Worm (Caenorhabditis elegans) whole organism, L1 larva: ENCODE measurements around the gene ddn-1.

Experiments
- C04F5.9 ChIP-seq: sonication (generic microtip); optimal IDR thresholded peaks from 2 replicates; lab custom pipeline; 2016; ENCODE audit warnings: missing genetic modification characterization, missing compliant biosample characterization
- C16A3.4 ChIP-seq: fragments of 150-350 bp; optimal IDR thresholded peaks from 2 replicates; lab custom pipeline; 2014; ENCODE audit warnings: missing biosample characterization, missing genetic modification characterization
- ceh-63 ChIP-seq: fragments of 200-800 bp; sonication (Bioruptor generic); optimal IDR thresholded peaks from 2 replicates; lab custom pipeline; 2018; ENCODE audit warnings: mild to moderate bottlenecking, missing genetic modification characterization, missing compliant biosample characterization
- ceh-8 ChIP-seq: fragments of 200-800 bp; sonication (Bioruptor generic); optimal IDR thresholded peaks from 2 replicates; lab custom pipeline; 2018; ENCODE audit warnings: mild to moderate bottlenecking, missing genetic modification characterization, moderate library complexity, missing compliant biosample characterization
- ceh-88 ChIP-seq: fragments of 200-800 bp; sonication (Bioruptor generic); IDR thresholded peaks from 2 replicates; pipeline ENCODE4 v1.3.6; 2022; ENCODE audit warnings: missing genetic modification characterization, missing compliant biosample characterization
- ceh-90 ChIP-seq: sonication (generic microtip); optimal IDR thresholded peaks from 2 replicates; lab custom pipeline; 2016; ENCODE audit warnings: missing genetic modification characterization, missing compliant biosample characterization
- ces-1 ChIP-seq: fragments of 150-350 bp; optimal IDR thresholded peaks from 2 replicates; lab custom pipeline; 2014; ENCODE audit warnings: missing biosample characterization, missing genetic modification reagents, missing genetic modification characterization
- dsc-1 ChIP-seq: sonication (generic microtip); optimal IDR thresholded peaks from 2 replicates; lab custom pipeline; 2016; ENCODE audit warnings: mild to moderate bottlenecking, missing genetic modification characterization, missing compliant biosample characterization
- efl-1 ChIP-seq, 4 experiments: fragments of 150-350 bp; optimal IDR thresholded peaks in 3 of 4; peaks in 1 of 4; 1 replicate in 1 of 4; 2 replicates in 3 of 4; lab custom pipeline; 2014; ENCODE audit warnings: missing biosample characterization in 2 of 4, missing genetic modification characterization in 2 of 4, missing genetic modification reagents in 2 of 4
- efl-3 ChIP-seq: fragments of 200-800 bp; sonication (Bioruptor generic); optimal IDR thresholded peaks from 2 replicates; lab custom pipeline; 2018; ENCODE audit warnings: mild to moderate bottlenecking, missing genetic modification characterization, missing compliant biosample characterization
- egl-13 ChIP-seq: sonication (generic microtip); optimal IDR thresholded peaks from 2 replicates; lab custom pipeline; 2016; ENCODE audit warnings: missing genotype, missing genetic modification reagents, missing genetic modification characterization, missing compliant biosample characterization
- elt-2 ChIP-seq: sonication (generic microtip); optimal IDR thresholded peaks from 2 replicates; lab custom pipeline; 2016; ENCODE audit warnings: missing genetic modification characterization, mild to moderate bottlenecking, inconsistent platforms, missing compliant biosample characterization, missing genetic modification reagents
- elt-3 ChIP-seq, 6 experiments: fragments of 150-350 bp in 1 of 6; sonication (generic microtip); optimal IDR thresholded peaks; 2 replicates each; lab custom pipeline; 2017 to 2018; ENCODE audit warnings: missing biosample characterization in 6 of 6, missing genetic modification characterization in 6 of 6, inconsistent platforms in 1 of 6
- ets-5 ChIP-seq: fragments of 200-800 bp; sonication (Bioruptor generic); IDR thresholded peaks from 2 replicates; pipeline ENCODE4 v1.3.6; 2022; ENCODE audit warnings: missing genetic modification characterization, missing compliant biosample characterization
- fkh-10 ChIP-seq: sonication (generic microtip); optimal IDR thresholded peaks from 2 replicates; lab custom pipeline; 2017; ENCODE audit warnings: missing biosample characterization, missing genetic modification reagents, missing genetic modification characterization
- fkh-4 ChIP-seq: sonication (generic microtip); optimal IDR thresholded peaks from 2 replicates; lab custom pipeline; 2016; ENCODE audit warnings: missing compliant biosample characterization, missing genetic modification characterization, borderline replicate concordance
- hpl-2 ChIP-seq: fragments of 150-350 bp; optimal IDR thresholded peaks from 2 replicates; lab custom pipeline; 2014; ENCODE audit warnings: missing biosample characterization, missing genetic modification reagents, missing genetic modification characterization
- jun-1 ChIP-seq: fragments of 150-350 bp; optimal IDR thresholded peaks from 2 replicates; lab custom pipeline; 2014; ENCODE audit warnings: missing biosample characterization, missing genetic modification reagents, missing genetic modification characterization
- lin-14 ChIP-seq: fragments of 200-800 bp; sonication (Bioruptor generic); optimal IDR thresholded peaks from 2 replicates; lab custom pipeline; 2018; ENCODE audit warnings: mild to moderate bottlenecking, missing genetic modification characterization, moderate library complexity, missing compliant biosample characterization
- lin-15B ChIP-seq: fragments of 150-350 bp; sonication (generic microtip); optimal IDR thresholded peaks from 3 replicates; lab custom pipeline; 2014; ENCODE audit warnings: missing biosample characterization, missing genetic modification characterization
- lin-35 ChIP-seq, 2 experiments: fragments of 150-350 bp; optimal IDR thresholded peaks; 2 replicates each; lab custom pipeline; 2014; ENCODE audit warnings: missing biosample characterization in 2 of 2, missing genetic modification characterization in 2 of 2, missing genetic modification reagents in 2 of 2
- lir-3 ChIP-seq: sonication (generic microtip); optimal IDR thresholded peaks from 2 replicates; lab custom pipeline; 2016; ENCODE audit warnings: mild to moderate bottlenecking, missing genetic modification characterization, moderate library complexity, missing compliant biosample characterization; ENCODE audit not compliant: poor library complexity
- lsy-2 ChIP-seq, 2 experiments: fragments of 150-350 bp; optimal IDR thresholded peaks; 2 replicates each; lab custom pipeline; 2014; ENCODE audit warnings: missing biosample characterization in 2 of 2, missing genetic modification characterization in 2 of 2
- mdl-1 ChIP-seq, 2 experiments: fragments of 150-350 bp; optimal IDR thresholded peaks; 2 replicates each; lab custom pipeline; 2014 to 2017; ENCODE audit warnings: missing biosample characterization in 2 of 2, missing genetic modification characterization in 2 of 2, inconsistent platforms in 1 of 2
- mep-1 ChIP-seq: fragments of 150-350 bp; optimal IDR thresholded peaks from 2 replicates; lab custom pipeline; 2014; ENCODE audit warnings: missing biosample characterization, missing genetic modification characterization
- nhr-71 ChIP-seq: sonication (generic microtip); optimal IDR thresholded peaks from 2 replicates; lab custom pipeline; 2016; ENCODE audit warnings: mild to moderate bottlenecking, missing genetic modification characterization, moderate library complexity, missing compliant biosample characterization
- nhr-77 ChIP-seq: fragments of 150-350 bp; optimal IDR thresholded peaks from 2 replicates; lab custom pipeline; 2014; ENCODE audit warnings: missing biosample characterization, missing genetic modification characterization
- nhr-90 ChIP-seq: sonication (generic microtip); optimal IDR thresholded peaks from 2 replicates; lab custom pipeline; 2016; ENCODE audit warnings: mild to moderate bottlenecking, missing genetic modification characterization, missing compliant biosample characterization; ENCODE audit not compliant: poor library complexity
- pax-3 ChIP-seq: fragments of 200-800 bp; sonication (Bioruptor generic); optimal IDR thresholded peaks from 2 replicates; lab custom pipeline; 2018; ENCODE audit warnings: mild to moderate bottlenecking, missing genetic modification characterization, moderate library complexity, missing compliant biosample characterization
- rnt-1 ChIP-seq: sonication (generic microtip); optimal IDR thresholded peaks from 2 replicates; lab custom pipeline; 2016; ENCODE audit warnings: mild to moderate bottlenecking, missing genetic modification characterization, moderate library complexity, missing compliant biosample characterization
- skn-1 ChIP-seq: fragments of 150-350 bp; optimal IDR thresholded peaks from 2 replicates; lab custom pipeline; 2014; ENCODE audit warnings: missing biosample characterization, missing genetic modification characterization
- snu-23 ChIP-seq: sonication (generic microtip); optimal IDR thresholded peaks from 2 replicates; lab custom pipeline; 2016; ENCODE audit warnings: missing genetic modification characterization, missing compliant biosample characterization
- sox-4 ChIP-seq: sonication (generic microtip); optimal IDR thresholded peaks from 2 replicates; lab custom pipeline; 2016; ENCODE audit warnings: missing genetic modification characterization, missing compliant biosample characterization
- sptf-1 ChIP-seq: fragments of 150-350 bp; optimal IDR thresholded peaks from 2 replicates; lab custom pipeline; 2014; ENCODE audit warnings: missing biosample characterization, missing genetic modification characterization
- swsn-7 ChIP-seq: sonication (generic microtip); optimal IDR thresholded peaks from 2 replicates; lab custom pipeline; 2016; ENCODE audit warnings: missing genetic modification characterization, missing compliant biosample characterization
- tbx-2 ChIP-seq: sonication (generic microtip); optimal IDR thresholded peaks from 2 replicates; lab custom pipeline; 2016; ENCODE audit warnings: missing genetic modification characterization, missing compliant biosample characterization
- tlp-1 ChIP-seq: fragments of 150-350 bp; optimal IDR thresholded peaks from 2 replicates; lab custom pipeline; 2014; ENCODE audit warnings: missing biosample characterization, missing genetic modification characterization
- unc-130 ChIP-seq: fragments of 150-350 bp; optimal IDR thresholded peaks from 2 replicates; lab custom pipeline; 2017; ENCODE audit warnings: missing biosample characterization, missing genetic modification characterization, inconsistent platforms
- unc-30 ChIP-seq: sonication (generic microtip); optimal IDR thresholded peaks from 2 replicates; lab custom pipeline; 2017; ENCODE audit warnings: missing biosample characterization, missing genetic modification characterization
- unc-86 ChIP-seq: sonication (generic microtip); optimal IDR thresholded peaks from 2 replicates; lab custom pipeline; 2016; ENCODE audit warnings: missing genetic modification characterization, missing compliant biosample characterization
- unc-98 ChIP-seq: fragments of 200-800 bp; sonication (Bioruptor generic); IDR thresholded peaks from 2 replicates; pipeline ENCODE4 v1.3.6; 2022; ENCODE audit warnings: missing genetic modification characterization, missing compliant biosample characterization
- vab-15 ChIP-seq: sonication (generic microtip); optimal IDR thresholded peaks from 2 replicates; lab custom pipeline; 2017; ENCODE audit warnings: missing genotype, mild to moderate bottlenecking, missing genetic modification characterization, missing compliant biosample characterization
- xbp-1 ChIP-seq: sonication (generic microtip); optimal IDR thresholded peaks from 2 replicates; lab custom pipeline; 2016; ENCODE audit warnings: missing genetic modification characterization, missing compliant biosample characterization
- ztf-4 ChIP-seq: fragments of 150-350 bp; optimal IDR thresholded peaks from 2 replicates; lab custom pipeline; 2014; ENCODE audit warnings: missing biosample characterization, missing genetic modification characterization

Gene ddn-1

ce11 chrV:8792814-8793213, 32.5 kb upstream of the ddn-1 start:
- TF ChIP-seq ztf-4 (tag; lab: Kevin White, UChicago) (no peak), lsy-2 (tag; optimal IDR thresholded peaks at IDR 0.05; lab: Kevin White, UChicago) (no peak), unc-30 (no peak), vab-15 (tag; lab: Kevin White, UChicago) (no peak), unc-86 (tag; lab: Kevin White, UChicago) (no peak), efl-3 (GFP tag; lab: Kevin White, UChicago) (no peak), nhr-77 (tag; lab: Kevin White, UChicago) (no peak)

ce11 chrV:8789345-8789744, 29.0 kb upstream of the ddn-1 start:
- TF ChIP-seq snu-23 (GFP tag; lab: Kevin White, UChicago): no peak
- TF ChIP-seq lin-15B: no peak
- TF ChIP-seq fkh-4 (tag; lab: Kevin White, UChicago): no peak
- no peak for TF ChIP-seq unc-98 (GFP tag; lab: Robert Waterston, UW)
- TF ChIP-seq elt-3 (tag; optimal IDR thresholded peaks at IDR 0.05; lab: Kevin White, UChicago): no peak
- TF ChIP-seq ceh-88: no peak
- no peak for TF ChIP-seq elt-2 (tag; lab: Kevin White, UChicago)
- TF ChIP-seq fkh-10 (GFP tag; lab: Kevin White, UChicago): no peak
- TF ChIP-seq unc-130 (tag; lab: Kevin White, UChicago): no peak
- no peak for TF ChIP-seq lir-3 (tag; lab: Kevin White, UChicago)
- no peak for TF ChIP-seq vab-15 (tag; lab: Kevin White, UChicago)
- no peak for TF ChIP-seq ceh-63 (GFP tag; lab: Kevin White, UChicago)

- TF ChIP-seq mep-1: no peak
- TF ChIP-seq hpl-2: no peak
- no peak for TF ChIP-seq ets-5
- TF ChIP-seq skn-1 (tag; lab: Kevin White, UChicago): no peak
- TF ChIP-seq lin-14 (GFP tag; lab: Kevin White, UChicago): no peak
- no peak for TF ChIP-seq sox-4 (tag; lab: Kevin White, UChicago)
- no peak for TF ChIP-seq C16A3.4
- TF ChIP-seq ceh-88: no peak
- TF ChIP-seq ces-1 (GFP tag; lab: Kevin White, UChicago): no peak
- TF ChIP-seq C04F5.9: no peak
- no peak for TF ChIP-seq pax-3
- TF ChIP-seq efl-1 (optimal IDR thresholded peaks at IDR 0.05; lab: Kevin White, UChicago): no peak
- TF ChIP-seq efl-1 (GFP tag; optimal IDR thresholded peaks at IDR 0.05 in 1 of 2; lab: Kevin White, UChicago): no peak
Measured at ce11 chrV:8786245-8786644, 25.9 kb upstream of the ddn-1 start, which contains the start of gene sup-37. Gene sup-37 (plus strand): TSS chrV:8786545.

ce11 chrV:8785526-8785925, 25.2 kb upstream of the ddn-1 start:
- TF ChIP-seq ceh-90 (tag; lab: Kevin White, UChicago): no peak
- TF ChIP-seq ceh-8: peak; percentile 39
- TF ChIP-seq efl-1 (optimal IDR thresholded peaks at IDR 0.05; lab: Kevin White, UChicago): no peak
- TF ChIP-seq efl-1 (GFP tag; optimal IDR thresholded peaks at IDR 0.05 in 1 of 2; lab: Kevin White, UChicago): peak in 1 of 2 experiments; percentile 70
- peak in 1 of 2 experiments; percentile 21 for TF ChIP-seq lsy-2 (tag; optimal IDR thresholded peaks at IDR 0.05; lab: Kevin White, UChicago)
- TF ChIP-seq sptf-1 (tag; lab: Kevin White, UChicago): no peak
- TF ChIP-seq fkh-10 (GFP tag; lab: Kevin White, UChicago): no peak
- TF ChIP-seq dsc-1 (tag; lab: Kevin White, UChicago): peak; percentile 29
- no peak for TF ChIP-seq egl-13
- peak; percentile 29 for TF ChIP-seq nhr-90
- TF ChIP-seq xbp-1 (tag; lab: Kevin White, UChicago): no peak
- TF ChIP-seq skn-1 (tag; lab: Kevin White, UChicago): no peak
- TF ChIP-seq C16A3.4: peak; percentile 13
- peak in 1 of 2 experiments; percentile 19 for TF ChIP-seq lin-35 (GFP tag; optimal IDR thresholded peaks at IDR 0.05; lab: Kevin White, UChicago)
- TF ChIP-seq ceh-88: no peak
- TF ChIP-seq mep-1: no peak
- peak in 1 of 2 experiments; percentile 18 for TF ChIP-seq mdl-1 (tag; optimal IDR thresholded peaks at IDR 0.05; lab: Kevin White, UChicago)
- peak; percentile 66 for TF ChIP-seq lin-14 (GFP tag; lab: Kevin White, UChicago)
- peak; percentile 18 for TF ChIP-seq snu-23 (GFP tag; lab: Kevin White, UChicago)
- TF ChIP-seq tbx-2 (tag; lab: Kevin White, UChicago): no peak
- peak; percentile 1 for TF ChIP-seq jun-1 (tag; lab: Kevin White, UChicago)
- peak; percentile 14 for TF ChIP-seq swsn-7 (tag; lab: Kevin White, UChicago)
- peak; percentile 49 for TF ChIP-seq rnt-1 (tag; lab: Kevin White, UChicago)
- TF ChIP-seq nhr-71 (tag; lab: Kevin White, UChicago): peak; percentile 48
- TF ChIP-seq tlp-1 (tag; lab: Kevin White, UChicago): no peak
- no peak for TF ChIP-seq ets-5
